Fruit fly (Drosophila melanogaster) whole organism, pupa: Measurements from ENCODE around the gene Atg8b.
A peak's percentile ranks its signal among the peaks of the same experiment; 100 is the strongest.

ENCODE experiments used
- CG12605 ChIP-seq: fragments of 200-800 bp; sonication (Bioruptor generic); IDR thresholded peaks from 2 replicates; pipeline ENCODE4 v1.3.6; 2022; ENCODE audit warnings: missing biosample characterization, missing genetic modification characterization
- CG8159 ChIP-seq: fragments of 200-800 bp; sonication (Bioruptor generic); optimal IDR thresholded peaks from 3 replicates; lab custom pipeline; 2018; ENCODE audit warnings: missing biosample characterization, mild to moderate bottlenecking, missing genetic modification characterization, moderate library complexity
- D1 ChIP-seq: fragments of 200-800 bp; sonication (Bioruptor generic); optimal IDR thresholded peaks from 2 replicates; lab custom pipeline; 2018; ENCODE audit warnings: missing biosample characterization, mild to moderate bottlenecking, missing genetic modification characterization, moderate library complexity
- EcR ChIP-seq: fragments of 200-800 bp; sonication (Bioruptor generic); optimal IDR thresholded peaks from 3 replicates; lab custom pipeline; 2019; ENCODE audit warnings: missing biosample characterization, missing genetic modification characterization, mild to moderate bottlenecking, moderate library complexity, missing genetic modification reagents
- fd96Ca ChIP-seq: fragments of 200-800 bp; sonication (Bioruptor generic); IDR thresholded peaks from 3 replicates; pipeline ENCODE4 v1.3.6; 2022; ENCODE audit warnings: missing biosample characterization, missing genetic modification characterization

DNA sequence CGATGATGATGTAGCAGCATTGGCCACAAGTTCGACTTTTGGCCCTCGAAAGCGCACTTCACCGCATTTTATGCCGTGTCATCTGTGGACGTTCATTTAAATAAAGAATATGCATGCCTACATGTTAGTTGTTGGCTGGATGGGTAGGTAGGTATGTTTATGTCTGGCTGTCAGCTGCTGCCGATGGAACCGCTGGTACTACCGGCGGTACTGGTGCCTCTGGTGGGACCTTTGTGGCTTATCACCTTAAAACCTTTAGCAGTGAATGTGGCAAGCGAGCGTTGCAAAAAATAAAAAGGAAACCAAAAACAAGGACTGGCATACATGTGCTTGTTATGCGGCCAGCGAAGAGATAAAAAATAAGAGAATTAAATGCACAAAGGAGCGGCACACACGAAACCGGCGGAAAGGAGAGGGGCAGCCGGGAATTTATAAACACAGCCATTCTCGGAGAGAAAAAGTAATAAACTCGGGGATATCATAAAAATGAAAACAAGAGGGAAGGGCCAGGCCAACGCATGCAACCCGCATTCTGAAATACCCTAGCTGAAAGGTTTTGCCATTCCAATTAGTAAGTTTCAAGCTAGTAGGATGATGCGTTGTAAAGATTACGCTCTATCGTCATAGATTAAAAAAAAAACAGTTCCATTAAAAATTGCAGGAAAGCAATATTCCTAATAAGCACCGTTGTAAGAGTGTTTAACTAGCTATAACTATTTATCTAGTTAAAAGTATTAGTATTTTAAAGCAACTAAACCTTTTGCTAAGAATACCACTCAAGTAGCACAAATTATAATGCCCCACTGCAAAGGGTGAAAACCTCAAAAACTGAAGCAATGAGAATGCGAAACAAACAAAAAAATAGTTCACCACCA is 22.7 kb downstream of the Atg8b start:
- TF ChIP-seq CG12605 (GFP tag; lab: Robert Waterston, UW): no peak
- TF ChIP-seq EcR (GFP tag; lab: Kevin White, UChicago): peak; percentile 26
- peak; percentile 88 for TF ChIP-seq CG8159 (tag; lab: Kevin White, UChicago)
- peak; percentile 46; the same call in 1 of the 3 replicates for TF ChIP-seq fd96Ca (GFP tag; lab: Robert Waterston, UW)
- TF ChIP-seq D1 (tag; lab: Kevin White, UChicago): peak; percentile 53
